Worm (Caenorhabditis elegans): ENCODE data around the gene emre-1.
A peak's percentile ranks its signal among the peaks of the same experiment; 100 is the strongest.

The emre-1 gene

ce11 chrX:14979388-14979787 is at the start of gene emre-1:
Gene emre-1 (plus strand): TSS chrX:14979688.
- no peak for TF ChIP-seq ztf-1 (GFP tag; conservative IDR thresholded peaks at IDR 0.05)
- TF ChIP-seq ztf-4 (tag; optimal IDR thresholded peaks at IDR 0.05), result no peak
- TF ChIP-seq elt-1 (tag; optimal IDR thresholded peaks at IDR 0.05), result no peak
- no peak for TF ChIP-seq unc-62 (GFP tag; optimal IDR thresholded peaks at IDR 0.05)
- no peak for TF ChIP-seq nhr-23 (tag; optimal IDR thresholded peaks at IDR 0.05)
- TF ChIP-seq snpc-4 (tag; optimal IDR thresholded peaks at IDR 0.05), result no peak
- no peak for TF ChIP-seq blmp-1 (tag; optimal IDR thresholded peaks at IDR 0.05; ENCODE audit: insufficient read depth)
- TF ChIP-seq sma-9 (GFP tag; optimal IDR thresholded peaks at IDR 0.05), result no peak
- no peak for TF ChIP-seq sma-9 (tag; optimal IDR thresholded peaks at IDR 0.05)
- no peak for TF ChIP-seq ama-1 (optimal IDR thresholded peaks at IDR 0.05)
- TF ChIP-seq sma-3 (GFP tag; optimal IDR thresholded peaks at IDR 0.05), result no peak
- TF ChIP-seq elt-3 (tag; optimal IDR thresholded peaks at IDR 0.05), result no peak

- TF ChIP-seq ztf-1 (GFP tag; conservative IDR thresholded peaks at IDR 0.05) (no peak), fos-1 (tag; optimal IDR thresholded peaks at IDR 0.05) (no peak), egl-27 (tag; optimal IDR thresholded peaks at IDR 0.05) (no peak), nhr-11 (tag; optimal IDR thresholded peaks at IDR 0.05) (no peak), sma-9 (GFP tag; optimal IDR thresholded peaks at IDR 0.05) (no peak), sma-9 (tag; optimal IDR thresholded peaks at IDR 0.05) (no peak), F13H6.1 (tag; optimal IDR thresholded peaks at IDR 0.05) (no peak), skn-1 (tag; optimal IDR thresholded peaks at IDR 0.05) (no peak), mdl-1 (tag; optimal IDR thresholded peaks at IDR 0.05) (no peak), ztf-11 (tag; optimal IDR thresholded peaks at IDR 0.05) (no peak), nhr-12 (tag; optimal IDR thresholded peaks at IDR 0.05) (no peak), lin-13 (GFP tag; optimal IDR thresholded peaks at IDR 0.05) (no peak)
Observed at ce11 chrX:14931443-14931842, 48.0 kb upstream of the emre-1 start.

- no peak for TF ChIP-seq dmd-4 (tag; optimal IDR thresholded peaks at IDR 0.05)
- TF ChIP-seq R02D3.7 (tag; optimal IDR thresholded peaks at IDR 0.05), result no peak
- TF ChIP-seq snpc-4 (tag; optimal IDR thresholded peaks at IDR 0.05), result peak; percentile 87
Observed at ce11 chrX:14938188-14938587, 41.3 kb upstream of the emre-1 start.

- TF ChIP-seq lsy-2 (tag; optimal IDR thresholded peaks at IDR 0.05) (no peak), ceh-16 (tag; optimal IDR thresholded peaks at IDR 0.05) (no peak), ztf-4 (tag; optimal IDR thresholded peaks at IDR 0.05) (no peak), unc-55 (GFP tag; optimal IDR thresholded peaks at IDR 0.05) (no peak), nhr-11 (tag; optimal IDR thresholded peaks at IDR 0.05) (no peak), mab-5 (tag; optimal IDR thresholded peaks at IDR 0.05) (no peak), lin-13 (GFP tag; optimal IDR thresholded peaks at IDR 0.05) (no peak), ztf-11 (tag; optimal IDR thresholded peaks at IDR 0.05) (no peak), zag-1 (tag; optimal IDR thresholded peaks at IDR 0.05) (no peak), nhr-237 (tag; optimal IDR thresholded peaks at IDR 0.05) (no peak), nhr-21 (tag; optimal IDR thresholded peaks at IDR 0.05) (no peak), skn-1 (tag; optimal IDR thresholded peaks at IDR 0.05) (no peak), aly-2 (tag; optimal IDR thresholded peaks at IDR 0.05) (no peak), nhr-129 (tag; optimal IDR thresholded peaks at IDR 0.05) (no peak), elt-3 (tag; optimal IDR thresholded peaks at IDR 0.05) (no peak), Y55F3AM.14 (GFP tag; optimal IDR thresholded peaks at IDR 0.05) (no peak), snpc-4 (tag; optimal IDR thresholded peaks at IDR 0.05) (no peak), crh-2 (tag; optimal IDR thresholded peaks at IDR 0.05) (no peak), nhr-25 (tag; optimal IDR thresholded peaks at IDR 0.05) (no peak)
Observed at ce11 chrX:14946217-14946463, 33.3 kb upstream of the emre-1 start, which contains the start of gene mrp-5. Gene mrp-5 (minus strand): TSS chrX:14946317.

ce11 chrX:14946464-14947354 is 32.8 kb upstream of the emre-1 start:
- TF ChIP-seq nhr-11 (tag; optimal IDR thresholded peaks at IDR 0.05), result no peak
- TF ChIP-seq Y55F3AM.14 (GFP tag; optimal IDR thresholded peaks at IDR 0.05), result no peak
- TF ChIP-seq nhr-6 (tag; optimal IDR thresholded peaks at IDR 0.05), result no peak
- TF ChIP-seq dmd-4 (tag; optimal IDR thresholded peaks at IDR 0.05), result no peak
- no peak for TF ChIP-seq zag-1 (tag; optimal IDR thresholded peaks at IDR 0.05)
- no peak for TF ChIP-seq ceh-82 (tag; optimal IDR thresholded peaks at IDR 0.05)
- peak; percentile 53 for TF ChIP-seq sma-9 (GFP tag; optimal IDR thresholded peaks at IDR 0.05)
- TF ChIP-seq sma-9 (tag; optimal IDR thresholded peaks at IDR 0.05), result no peak
- TF ChIP-seq elt-3 (tag; optimal IDR thresholded peaks at IDR 0.05), result no peak
- TF ChIP-seq lsy-2 (tag; optimal IDR thresholded peaks at IDR 0.05), result peak in 1 of 2 experiments; percentile 43
- TF ChIP-seq nhr-21 (tag; optimal IDR thresholded peaks at IDR 0.05), result peak; percentile 19
- TF ChIP-seq nhr-77 (tag; optimal IDR thresholded peaks at IDR 0.05), result no peak
- TF ChIP-seq ztf-11 (tag; optimal IDR thresholded peaks at IDR 0.05), result no peak
- peak; percentile 14 for TF ChIP-seq sma-3 (GFP tag; optimal IDR thresholded peaks at IDR 0.05)
- no peak for TF ChIP-seq peb-1 (tag; optimal IDR thresholded peaks at IDR 0.05)
- no peak for TF ChIP-seq blmp-1 (tag; optimal IDR thresholded peaks at IDR 0.05; ENCODE audit: insufficient read depth)
- TF ChIP-seq nhr-12 (tag; optimal IDR thresholded peaks at IDR 0.05), result no peak
- peak; percentile 70 for TF ChIP-seq crh-2 (tag; optimal IDR thresholded peaks at IDR 0.05)
- TF ChIP-seq skn-1 (tag; optimal IDR thresholded peaks at IDR 0.05), result peak; percentile 26
- no peak for TF ChIP-seq alr-1 (tag; optimal IDR thresholded peaks at IDR 0.05)
- TF ChIP-seq mbf-1 (tag; optimal IDR thresholded peaks at IDR 0.05), result no peak
- TF ChIP-seq ama-1 (optimal IDR thresholded peaks at IDR 0.05), result no peak
- TF ChIP-seq nhr-25 (tag; optimal IDR thresholded peaks at IDR 0.05), result peak; percentile 39
- TF ChIP-seq fos-1 (tag; optimal IDR thresholded peaks at IDR 0.05), result peak; percentile 83
- TF ChIP-seq lin-39 (tag; optimal IDR thresholded peaks at IDR 0.05), result no peak
- TF ChIP-seq aly-2 (tag; optimal IDR thresholded peaks at IDR 0.05), result no peak
